Worm (Caenorhabditis elegans) whole organism, mixed stage, embryonic: ENCODE results near the gene Y41D4B.14.

ENCODE experiments used
- blmp-1 ChIP-seq: fragments of 150-350 bp; optimal IDR thresholded peaks from 2 replicates; lab custom pipeline; 2014; ENCODE audit warnings: missing biosample characterization, missing genetic modification characterization
- elt-3 ChIP-seq: fragments of 150-350 bp; optimal IDR thresholded peaks from 2 replicates; lab custom pipeline; 2014; ENCODE audit warnings: missing biosample characterization, missing genetic modification characterization
- flh-1 ChIP-seq: fragments of 200-800 bp; sonication (Bioruptor generic); optimal IDR thresholded peaks from 2 replicates; lab custom pipeline; 2018; ENCODE audit warnings: mild to moderate bottlenecking, missing genetic modification characterization, moderate library complexity, missing compliant biosample characterization
- lin-13 ChIP-seq: fragments of 150-350 bp; optimal IDR thresholded peaks from 2 replicates; lab custom pipeline; 2014; ENCODE audit warnings: missing biosample characterization, missing genetic modification characterization
- lin-32 ChIP-seq: fragments of 200-800 bp; sonication (Bioruptor generic); optimal IDR thresholded peaks from 2 replicates; lab custom pipeline; 2018; ENCODE audit warnings: mild to moderate bottlenecking, missing genetic modification characterization, missing compliant biosample characterization
- lsy-2 ChIP-seq: fragments of 150-350 bp; optimal IDR thresholded peaks from 2 replicates; lab custom pipeline; 2014; ENCODE audit warnings: missing biosample characterization, missing genetic modification characterization
- nhr-2 ChIP-seq: fragments of 150-350 bp; optimal IDR thresholded peaks from 2 replicates; lab custom pipeline; 2014; ENCODE audit warnings: missing biosample characterization, missing genetic modification characterization
- nhr-237 ChIP-seq: fragments of 150-350 bp; optimal IDR thresholded peaks from 2 replicates; lab custom pipeline; 2014; ENCODE audit warnings: missing biosample characterization, missing genetic modification characterization
- nhr-28 ChIP-seq: fragments of 150-350 bp; optimal IDR thresholded peaks from 2 replicates; lab custom pipeline; 2014; ENCODE audit warnings: missing biosample characterization, missing genetic modification characterization
- nhr-76 ChIP-seq: sonication (generic microtip); optimal IDR thresholded peaks from 2 replicates; lab custom pipeline; 2017; ENCODE audit warnings: missing biosample characterization, missing genetic modification characterization
- snpc-4 ChIP-seq: fragments of 150-350 bp; optimal IDR thresholded peaks from 2 replicates; lab custom pipeline; 2014; ENCODE audit warnings: missing biosample characterization, missing genetic modification characterization
- unc-39 ChIP-seq: fragments of 150-350 bp; optimal IDR thresholded peaks from 2 replicates; lab custom pipeline; 2014; ENCODE audit warnings: missing biosample characterization, missing genetic modification characterization
- unc-62 ChIP-seq: fragments of 150-350 bp; optimal IDR thresholded peaks from 2 replicates; lab custom pipeline; 2014; ENCODE audit warnings: missing biosample characterization, missing genetic modification reagents, missing genetic modification characterization

ce11 chrIV:1626342-1626855 lies 49.6 kb downstream of the Y41D4B.14 start, which contains the start of gene nhr-146:
- no peak for TF ChIP-seq flh-1
- no peak for TF ChIP-seq unc-62 (GFP tag; lab: Kevin White, UChicago)
- TF ChIP-seq nhr-2 (tag; lab: Kevin White, UChicago): no peak
- TF ChIP-seq nhr-76 (tag; lab: Kevin White, UChicago): no peak
- no peak for TF ChIP-seq lsy-2 (tag; lab: Kevin White, UChicago)
- no peak for TF ChIP-seq lin-32
- no peak for TF ChIP-seq nhr-28 (tag; lab: Kevin White, UChicago)
- no peak for TF ChIP-seq lin-13 (tag; lab: Kevin White, UChicago)
- no peak for TF ChIP-seq elt-3 (tag; lab: Kevin White, UChicago)
- no peak for TF ChIP-seq nhr-237 (tag; lab: Kevin White, UChicago)
- no peak for TF ChIP-seq snpc-4 (tag; lab: Kevin White, UChicago)
- TF ChIP-seq blmp-1 (tag; lab: Kevin White, UChicago): no peak
- no peak for TF ChIP-seq unc-39 (tag; lab: Kevin White, UChicago)
